Fruit fly (Drosophila melanogaster): ENCODE measurements around the gene CG34355.
A peak's percentile ranks its signal among the peaks of the same experiment; 100 is the strongest.

CG34355 gene

dm6 chr3R:23782456-23783402 is 20.9 kb upstream of the CG34355 start (continued):
- peak; percentile 90 for TF ChIP-seq ci (GFP tag; IDR thresholded peaks at IDR 0.05)
- TF ChIP-seq NFAT (GFP tag; IDR thresholded peaks at IDR 0.05) = peak; percentile 22; the same call in 1 of the 2 replicates
- TF ChIP-seq CG32772 (GFP tag; IDR thresholded peaks at IDR 0.05) = peak; percentile 86
- peak; percentile 81 for TF ChIP-seq CG12942 (GFP tag; optimal IDR thresholded peaks at IDR 0.05)
- peak; percentile 69 for TF ChIP-seq Awh (GFP tag; IDR thresholded peaks at IDR 0.05)
- TF ChIP-seq CG12104 (GFP tag; optimal IDR thresholded peaks at IDR 0.05) = peak; percentile 70
- TF ChIP-seq CrebB (tag; optimal IDR thresholded peaks at IDR 0.05) = peak; percentile 85
- TF ChIP-seq CG4707 (GFP tag; optimal IDR thresholded peaks at IDR 0.05) = peak; percentile 72
- TF ChIP-seq CG31388 (GFP tag; optimal IDR thresholded peaks at IDR 0.05) = peak; percentile 68
- peak; percentile 96 for TF ChIP-seq CG15479 (GFP tag; optimal IDR thresholded peaks at IDR 0.05)
- no peak for TF ChIP-seq fru (optimal IDR thresholded peaks at IDR 0.05)
- peak; percentile 96 for TF ChIP-seq CG2712 (tag; optimal IDR thresholded peaks at IDR 0.05)
- TF ChIP-seq stc (GFP tag; IDR thresholded peaks at IDR 0.05) = peak; percentile 77
- TF ChIP-seq CG14860 (GFP tag; IDR thresholded peaks at IDR 0.05; ENCODE audit: partially characterized antibody) = no peak
- peak; percentile 81 for TF ChIP-seq tgo (GFP tag; IDR thresholded peaks at IDR 0.05)
- peak; percentile 1 to 42 for TF ChIP-seq insv (GFP tag; optimal IDR thresholded peaks at IDR 0.05)
- TF ChIP-seq dan (GFP tag; IDR thresholded peaks at IDR 0.05) = peak; percentile 77; the same call in 1 of the 2 replicates
- TF ChIP-seq CG6175 (GFP tag; IDR thresholded peaks at IDR 0.05) = peak; percentile 28; the same call in 1 of the 3 replicates
- TF ChIP-seq odd (GFP tag; optimal IDR thresholded peaks at IDR 0.05) = peak; percentile 88
- peak; percentile 72 for TF ChIP-seq nau (GFP tag; optimal IDR thresholded peaks at IDR 0.05)
- TF ChIP-seq CG4854 (GFP tag; optimal IDR thresholded peaks at IDR 0.05) = peak; percentile 63
- peak; percentile 77 for TF ChIP-seq Antp (GFP tag; optimal IDR thresholded peaks at IDR 0.05)
- TF ChIP-seq bowl (GFP tag; IDR thresholded peaks at IDR 0.05) = no peak
- TF ChIP-seq CG4282 (GFP tag; optimal IDR thresholded peaks at IDR 0.05) = peak; percentile 65
- TF ChIP-seq CG13123 (GFP tag; optimal IDR thresholded peaks at IDR 0.05) = peak; percentile 77
- TF ChIP-seq MBD-R2 (GFP tag; IDR thresholded peaks at IDR 0.05) = peak; percentile 32; the same call in 1 of the 2 replicates
- peak; percentile 86 for TF ChIP-seq Kr (GFP tag; optimal IDR thresholded peaks at IDR 0.05)
- peak; percentile 30; the same call in 1 of the 2 replicates for TF ChIP-seq seq (GFP tag; IDR thresholded peaks at IDR 0.05)
- TF ChIP-seq fd64A (GFP tag; optimal IDR thresholded peaks at IDR 0.05) = peak; percentile 55
- TF ChIP-seq repo (GFP tag; optimal IDR thresholded peaks at IDR 0.05) = peak; percentile 43
- peak; percentile 90 for TF ChIP-seq CG1602 (GFP tag; optimal IDR thresholded peaks at IDR 0.05)
- TF ChIP-seq psq (GFP tag; optimal IDR thresholded peaks at IDR 0.05) = peak; percentile 52
- peak; percentile 16; the same call in 1 of the 3 replicates for TF ChIP-seq sr (GFP tag; IDR thresholded peaks at IDR 0.05)
- TF ChIP-seq z (GFP tag; IDR thresholded peaks at IDR 0.05) = peak; percentile 88
- peak; percentile 62 for TF ChIP-seq CG7745 (tag; optimal IDR thresholded peaks at IDR 0.05)
- peak; percentile 77 for TF ChIP-seq CG18764 (GFP tag; optimal IDR thresholded peaks at IDR 0.05)
- peak; percentile 61; the same call in 1 of the 2 replicates for TF ChIP-seq CG14014 (GFP tag; IDR thresholded peaks at IDR 0.05)
- TF ChIP-seq Ssrp (tag; optimal IDR thresholded peaks at IDR 0.05) = peak; percentile 94
- no peak for TF ChIP-seq C15 (GFP tag; IDR thresholded peaks at IDR 0.05)
- peak; percentile 80 for TF ChIP-seq CG17385 (GFP tag; optimal IDR thresholded peaks at IDR 0.05)
- peak; percentile 82 for TF ChIP-seq gt (GFP tag; IDR thresholded peaks at IDR 0.05)
- peak; percentile 84 for TF ChIP-seq CG11093 (GFP tag; IDR thresholded peaks at IDR 0.05)
- no peak for TF ChIP-seq Scr (GFP tag; IDR thresholded peaks at IDR 0.05; ENCODE audit: partially characterized antibody)
- no peak for TF ChIP-seq Fer2 (tag; optimal IDR thresholded peaks at IDR 0.05)
- peak; percentile 72 for TF ChIP-seq CG12155 (GFP tag; optimal IDR thresholded peaks at IDR 0.05)
- no peak for TF ChIP-seq prd (optimal IDR thresholded peaks at IDR 0.05)
- peak; percentile 94 for TF ChIP-seq prd (GFP tag; IDR thresholded peaks at IDR 0.05)
- peak; percentile 87 for TF ChIP-seq Max (GFP tag; optimal IDR thresholded peaks at IDR 0.05)
- peak; percentile 97 for TF ChIP-seq CG18262 (tag; optimal IDR thresholded peaks at IDR 0.05)
- peak; percentile 73 for TF ChIP-seq CG14050 (GFP tag; IDR thresholded peaks at IDR 0.05)

All from whole organism, embryonic.